ENCODE assay signal across 1 fruit fly cellular context in the genomic region with DNA sequence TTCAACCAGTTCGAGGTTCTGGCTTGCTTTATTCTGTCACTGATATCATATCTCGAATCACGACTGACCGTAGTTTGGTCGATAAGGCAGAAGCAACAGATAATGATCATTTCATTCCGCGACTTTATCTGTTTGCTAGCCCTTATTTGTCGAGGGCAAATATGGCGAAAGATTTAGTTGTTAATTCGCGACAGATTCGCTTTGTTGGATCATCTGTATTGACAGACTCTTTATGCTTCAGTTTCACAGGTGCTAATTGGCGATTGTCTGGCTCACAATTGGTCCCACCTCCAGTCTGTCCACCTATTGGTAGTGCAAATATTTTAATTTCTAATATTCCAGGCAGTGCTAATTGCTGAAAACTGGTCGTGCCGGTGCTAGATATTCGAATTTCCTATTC.
TF ChIP-seq lines count a peak whose summit lies in the region.

No protein-coding gene starts in this region.

TF ChIP-seq in whole organism, embryonic, 481 proteins besides CTCF, POLR2A, EP300 and RAD21 (continued from another document):
- TF ChIP-seq Antp (GFP tag; optimal IDR thresholded peaks at IDR 0.05; lab: Kevin White, UChicago) (no peak), Meics (GFP tag; optimal IDR thresholded peaks at IDR 0.05; lab: Kevin White, UChicago) (peak; percentile 49), BtbVII (GFP tag; optimal IDR thresholded peaks at IDR 0.05; lab: Kevin White, UChicago) (peak; percentile 36), CG7987 (GFP tag; optimal IDR thresholded peaks at IDR 0.05; lab: Kevin White, UChicago) (no peak), Rfx (GFP tag; IDR thresholded peaks at IDR 0.05; lab: Robert Waterston, UW) (peak; percentile 37; the same call in 1 of the 2 replicates), CG3847 (GFP tag; IDR thresholded peaks at IDR 0.05; lab: Robert Waterston, UW) (no peak), Usf (GFP tag; optimal IDR thresholded peaks at IDR 0.05; lab: Kevin White, UChicago) (no peak), CG18599 (GFP tag; optimal IDR thresholded peaks at IDR 0.05; lab: Kevin White, UChicago) (peak; percentile 50), CG15011 (GFP tag; optimal IDR thresholded peaks at IDR 0.05; lab: Kevin White, UChicago) (peak; percentile 42), org-1 (GFP tag; optimal IDR thresholded peaks at IDR 0.05; lab: Kevin White, UChicago) (peak; percentile 2), MBD-R2 (GFP tag; IDR thresholded peaks at IDR 0.05; lab: Robert Waterston, UW) (no peak), chinmo (GFP tag; IDR thresholded peaks at IDR 0.05; lab: Robert Waterston, UW; ENCODE audit: partially characterized antibody) (no peak), B-H2 (GFP tag; optimal IDR thresholded peaks at IDR 0.05; lab: Kevin White, UChicago) (peak; percentile 11), CG3281 (GFP tag; optimal IDR thresholded peaks at IDR 0.05; lab: Kevin White, UChicago) (no peak), tap (tag; optimal IDR thresholded peaks at IDR 0.05; lab: Kevin White, UChicago) (no peak), aop (GFP tag; IDR thresholded peaks at IDR 0.05; lab: Robert Waterston, UW) (no peak), CG6854 (GFP tag; optimal IDR thresholded peaks at IDR 0.05; lab: Kevin White, UChicago) (peak; percentile 37), dm (GFP tag; optimal IDR thresholded peaks at IDR 0.05; lab: Kevin White, UChicago) (no peak), Dip3 (GFP tag; optimal IDR thresholded peaks at IDR 0.05; lab: Kevin White, UChicago) (peak; percentile 1), CG14014 (GFP tag; IDR thresholded peaks at IDR 0.05; lab: Robert Waterston, UW) (peak; percentile 43; the same call in 1 of the 2 replicates), CG11085 (GFP tag; IDR thresholded peaks at IDR 0.05; lab: Robert Waterston, UW) (no peak), ind (GFP tag; optimal IDR thresholded peaks at IDR 0.05; lab: Kevin White, UChicago) (no peak), Blimp-1 (GFP tag; optimal IDR thresholded peaks at IDR 0.05; lab: Kevin White, UChicago) (no peak), CG2120 (GFP tag; optimal IDR thresholded peaks at IDR 0.05; lab: Kevin White, UChicago) (peak; percentile 48), da (GFP tag; optimal IDR thresholded peaks at IDR 0.05; lab: Kevin White, UChicago) (no peak), Fer2 (tag; optimal IDR thresholded peaks at IDR 0.05; lab: Kevin White, UChicago) (peak; percentile 1), eyg (GFP tag; optimal IDR thresholded peaks at IDR 0.05; lab: Kevin White, UChicago) (peak; percentile 13), CG13894 (tag; optimal IDR thresholded peaks at IDR 0.05; lab: Kevin White, UChicago) (no peak), CG7786 (GFP tag; optimal IDR thresholded peaks at IDR 0.05; lab: Kevin White, UChicago) (no peak), Dbx (GFP tag; IDR thresholded peaks at IDR 0.05; lab: Robert Waterston, UW) (0 out of 3 replicates have a peak, but pooled peaks have one; percentile 28), CG10209 (GFP tag; optimal IDR thresholded peaks at IDR 0.05; lab: Kevin White, UChicago) (peak; percentile 4), NC2β (GFP tag; optimal IDR thresholded peaks at IDR 0.05; lab: Kevin White, UChicago) (no peak), pnt (GFP tag; optimal IDR thresholded peaks at IDR 0.05; lab: Kevin White, UChicago) (no peak), hbn (GFP tag; IDR thresholded peaks at IDR 0.05; lab: Robert Waterston, UW; ENCODE audit: partially characterized antibody) (no peak), CG11696 (GFP tag; IDR thresholded peaks at IDR 0.05; lab: Robert Waterston, UW) (no peak)
